Fruit fly (Drosophila melanogaster) whole organism, embryonic: ENCODE data around the gene Agpat3.

Experiments
- CG10209 ChIP-seq: fragments of 200-800 bp; sonication (Bioruptor generic); optimal IDR thresholded peaks from 3 replicates; lab custom pipeline; 2017; ENCODE audit warnings: missing biosample characterization, mild to moderate bottlenecking, missing genetic modification characterization, missing genetic modification reagents
- CG10654 ChIP-seq: fragments of 200-800 bp; sonication (Bioruptor generic); optimal IDR thresholded peaks from 2 replicates; lab custom pipeline; 2016; ENCODE audit warnings: missing biosample characterization, missing genetic modification characterization
- CG11504 ChIP-seq: fragments of 200-800 bp; sonication (Bioruptor generic); optimal IDR thresholded peaks from 3 replicates; lab custom pipeline; 2019; ENCODE audit warnings: missing biosample characterization, mild to moderate bottlenecking, missing genetic modification characterization, moderate library complexity
- CG11696 ChIP-seq: fragments of 200-800 bp; sonication (Bioruptor generic); IDR thresholded peaks from 2 replicates; pipeline ENCODE4 v1.3.6; 2022; ENCODE audit warnings: missing biosample characterization, missing genetic modification characterization
- CG1233 ChIP-seq: fragments of 200-800 bp; sonication (Bioruptor generic); optimal IDR thresholded peaks from 4 replicates; lab custom pipeline; 2018; ENCODE audit warnings: missing biosample characterization, mild to moderate bottlenecking, missing genetic modification characterization
- CG12942 ChIP-seq: fragments of 200-800 bp; sonication (Bioruptor generic); optimal IDR thresholded peaks from 3 replicates; lab custom pipeline; 2016; ENCODE audit warnings: missing biosample characterization, missing genetic modification characterization
- CG13296 ChIP-seq: fragments of 200-800 bp; sonication (Bioruptor generic); optimal IDR thresholded peaks from 3 replicates; lab custom pipeline; 2018; ENCODE audit warnings: missing biosample characterization, mild to moderate bottlenecking, missing genetic modification characterization
- CG14441 ChIP-seq: fragments of 200-800 bp; sonication (Bioruptor generic); IDR thresholded peaks from 2 replicates; pipeline ENCODE4 v1.3.6; 2022; ENCODE audit warnings: missing biosample characterization, missing genetic modification characterization
- CG14965 ChIP-seq: fragments of 200-800 bp; sonication (Bioruptor generic); optimal IDR thresholded peaks from 2 replicates; lab custom pipeline; 2016; ENCODE audit warnings: missing biosample characterization, missing genetic modification characterization, borderline replicate concordance
- CG16815 ChIP-seq: fragments of 200-800 bp; sonication (Bioruptor generic); optimal IDR thresholded peaks from 3 replicates; lab custom pipeline; 2017; ENCODE audit warnings: missing biosample characterization, mild to moderate bottlenecking, missing genetic modification characterization
- CG17385 ChIP-seq: fragments of 200-800 bp; sonication (Bioruptor generic); optimal IDR thresholded peaks from 3 replicates; lab custom pipeline; 2018; ENCODE audit warnings: missing biosample characterization, mild to moderate bottlenecking, missing genetic modification characterization
- CG18011 ChIP-seq: fragments of 200-800 bp; sonication (Bioruptor generic); optimal IDR thresholded peaks from 2 replicates; lab custom pipeline; 2017; ENCODE audit warnings: missing biosample characterization, missing genetic modification characterization, mild to moderate bottlenecking, moderate library complexity, missing genotype
- CG18476 ChIP-seq: fragments of 200-800 bp; sonication (Bioruptor generic); optimal IDR thresholded peaks from 2 replicates; lab custom pipeline; 2016; ENCODE audit warnings: missing biosample characterization, mild to moderate bottlenecking, missing genetic modification characterization
- CG30020 ChIP-seq: fragments of 200-800 bp; optimal IDR thresholded peaks from 2 replicates; lab custom pipeline; 2019; ENCODE audit warnings: missing biosample characterization, mild to moderate bottlenecking, missing genetic modification characterization, moderate library complexity
- CG30431 ChIP-seq: fragments of 200-800 bp; sonication (Bioruptor generic); optimal IDR thresholded peaks from 2 replicates; lab custom pipeline; 2017; ENCODE audit warnings: missing biosample characterization, missing genetic modification characterization
- CG34376 ChIP-seq: fragments of 200-800 bp; sonication (Bioruptor generic); optimal IDR thresholded peaks from 2 replicates; lab custom pipeline; 2018; ENCODE audit warnings: missing biosample characterization, mild to moderate bottlenecking, missing genetic modification characterization
- CG3726 ChIP-seq: fragments of 200-800 bp; sonication (Bioruptor generic); IDR thresholded peaks from 3 replicates; pipeline ENCODE4, ENCODE4 v1.3.6; 2022; ENCODE audit warnings: missing biosample characterization, missing genetic modification characterization
- CG4282 ChIP-seq: fragments of 200-800 bp; sonication (Bioruptor generic); optimal IDR thresholded peaks from 2 replicates; lab custom pipeline; 2016; ENCODE audit warnings: missing biosample characterization, missing genetic modification characterization
- CG9932 ChIP-seq: fragments of 200-800 bp; sonication (Bioruptor generic); IDR thresholded peaks from 2 replicates; pipeline ENCODE4 v1.3.6; 2022; ENCODE audit warnings: missing biosample characterization, missing genetic modification characterization
- D19B ChIP-seq: fragments of 200-800 bp; sonication (Bioruptor generic); optimal IDR thresholded peaks from 2 replicates; lab custom pipeline; 2017; ENCODE audit warnings: missing biosample characterization, mild to moderate bottlenecking, missing genetic modification characterization
- Dp ChIP-seq: fragments of 200-800 bp; sonication (Bioruptor generic); optimal IDR thresholded peaks from 2 replicates; lab custom pipeline; 2018; ENCODE audit warnings: missing biosample characterization, mild to moderate bottlenecking, missing genetic modification characterization, moderate library complexity
- HLH3B ChIP-seq: fragments of 200-800 bp; sonication (Bioruptor generic); IDR thresholded peaks from 2 replicates; pipeline ENCODE4 v1.3.6; 2022; ENCODE audit warnings: missing biosample characterization, missing genetic modification characterization
- HLH54F ChIP-seq: fragments of 200-800 bp; sonication (Bioruptor generic); optimal IDR thresholded peaks from 3 replicates; lab custom pipeline; 2016; ENCODE audit warnings: missing biosample characterization, missing genetic modification characterization
- Hey ChIP-seq: fragments of 200-800 bp; sonication (Bioruptor generic); optimal IDR thresholded peaks from 3 replicates; lab custom pipeline; 2018; ENCODE audit warnings: missing biosample characterization, mild to moderate bottlenecking, missing genetic modification characterization
- HmgD ChIP-seq: fragments of 200-800 bp; sonication (Bioruptor generic); optimal IDR thresholded peaks from 3 replicates; lab custom pipeline; 2016; ENCODE audit warnings: missing biosample characterization, missing genetic modification characterization
- MESR4 ChIP-seq: fragments of 200-800 bp; sonication (Bioruptor generic); optimal IDR thresholded peaks from 2 replicates; lab custom pipeline; 2018; ENCODE audit warnings: missing biosample characterization, mild to moderate bottlenecking, missing genetic modification characterization, moderate library complexity
- MTF-1 ChIP-seq: fragments of 200-800 bp; sonication (Bioruptor generic); optimal IDR thresholded peaks from 2 replicates; lab custom pipeline; 2018; ENCODE audit warnings: missing biosample characterization, mild to moderate bottlenecking, missing genetic modification characterization, borderline replicate concordance
- Vsx1 ChIP-seq: fragments of 200-800 bp; sonication (Bioruptor generic); optimal IDR thresholded peaks from 2 replicates; lab custom pipeline; 2017; ENCODE audit warnings: missing biosample characterization, mild to moderate bottlenecking, missing genetic modification characterization, missing genetic modification reagents
- Xbp1 ChIP-seq: fragments of 200-800 bp; sonication (Bioruptor generic); optimal IDR thresholded peaks from 3 replicates; lab custom pipeline; 2016; ENCODE audit warnings: missing biosample characterization, mild to moderate bottlenecking, missing genetic modification characterization
- YL-1 ChIP-seq: fragments of 200-800 bp; sonication (Bioruptor generic); optimal IDR thresholded peaks from 3 replicates; lab custom pipeline; 2017; ENCODE audit warnings: missing biosample characterization, mild to moderate bottlenecking, missing genetic modification characterization
- ap ChIP-seq: fragments of 200-800 bp; sonication (Bioruptor generic); IDR thresholded peaks from 2 replicates; pipeline ENCODE4 v1.3.6; 2022; ENCODE audit warnings: missing biosample characterization, missing genetic modification characterization
- bab2 ChIP-seq: fragments of 200-800 bp; sonication (Bioruptor generic); optimal IDR thresholded peaks from 2 replicates; lab custom pipeline; 2016; ENCODE audit warnings: missing biosample characterization, missing genetic modification characterization
- bcd ChIP-seq: fragments of 200-800 bp; sonication (Bioruptor generic); optimal IDR thresholded peaks from 2 replicates; lab custom pipeline; 2017; ENCODE audit warnings: missing biosample characterization, mild to moderate bottlenecking, missing genetic modification characterization
- chn ChIP-seq: fragments of 200-800 bp; sonication (Bioruptor generic); optimal IDR thresholded peaks from 2 replicates; lab custom pipeline; 2016; ENCODE audit warnings: missing biosample characterization, missing genetic modification characterization
- ci ChIP-seq: fragments of 200-800 bp; sonication (Bioruptor generic); IDR thresholded peaks from 3 replicates; pipeline ENCODE4 v1.3.6; 2022; ENCODE audit warnings: missing biosample characterization, missing genetic modification characterization
- jing ChIP-seq: fragments of 200-800 bp; sonication (Bioruptor generic); optimal IDR thresholded peaks from 2 replicates; lab custom pipeline; 2018; ENCODE audit warnings: missing biosample characterization, mild to moderate bottlenecking, missing genetic modification characterization
- ken ChIP-seq: fragments of 200-800 bp; sonication (Bioruptor generic); IDR thresholded peaks from 3 replicates; pipeline ENCODE4 v1.3.6; 2022; ENCODE audit warnings: missing biosample characterization, missing genetic modification characterization
- lab ChIP-seq: fragments of 200-800 bp; sonication (Bioruptor generic); optimal IDR thresholded peaks from 3 replicates; lab custom pipeline; 2017; ENCODE audit warnings: missing biosample characterization, missing genetic modification characterization, mild to moderate bottlenecking, moderate library complexity, missing genetic modification reagents
- lola ChIP-seq, 3 experiments: fragments of >200 bp in 2 of 3; fragments of 200-800 bp in 1 of 3; sonication (Bioruptor generic) in 1 of 3; optimal IDR thresholded peaks; 2 replicates each; lab custom pipeline; 2017 to 2019; ENCODE audit warnings: missing biosample characterization in 3 of 3, missing genetic modification characterization in 3 of 3, mild to moderate bottlenecking in 1 of 3, moderate library complexity in 1 of 3
- prd ChIP-seq, 3 experiments: fragments of >200 bp in 2 of 3; fragments of 200-800 bp in 1 of 3; sonication (Bioruptor generic) in 1 of 3; optimal IDR thresholded peaks in 2 of 3; IDR thresholded peaks in 1 of 3; 2 replicates in 2 of 3; 3 replicates in 1 of 3; pipeline versions ENCODE4 v1.3.6 to Lab custom; 2017 to 2022; ENCODE audit warnings: missing biosample characterization in 1 of 3, missing genetic modification characterization in 1 of 3
- salm ChIP-seq: fragments of 200-800 bp; sonication (Bioruptor generic); optimal IDR thresholded peaks from 2 replicates; lab custom pipeline; 2018; ENCODE audit warnings: missing biosample characterization, mild to moderate bottlenecking, missing genetic modification characterization
- seq ChIP-seq: fragments of 200-800 bp; sonication (Bioruptor generic); IDR thresholded peaks from 2 replicates; pipeline ENCODE4 v1.3.6; 2022; ENCODE audit warnings: missing biosample characterization, missing genetic modification characterization
- sob ChIP-seq: fragments of 200-800 bp; sonication (Bioruptor generic); IDR thresholded peaks from 2 replicates; pipeline ENCODE4 v1.3.6; 2022; ENCODE audit warnings: missing biosample characterization, missing genetic modification characterization
- tll ChIP-seq, 2 experiments: fragments of 200-800 bp in 1 of 2; fragments of >200 bp in 1 of 2; sonication (Bioruptor generic) in 1 of 2; optimal IDR thresholded peaks; 2 replicates each; lab custom pipeline; 2017 to 2019; ENCODE audit warnings: missing biosample characterization in 2 of 2, missing genetic modification characterization in 2 of 2, mild to moderate bottlenecking in 1 of 2, moderate library complexity in 1 of 2
- ttk ChIP-seq: fragments of 200-800 bp; sonication (Bioruptor generic); IDR thresholded peaks from 2 replicates; pipeline ENCODE4 v2.1.2; 2022; ENCODE audit warnings: missing biosample characterization, missing genetic modification characterization
- wor ChIP-seq: fragments of 200-800 bp; sonication (Bioruptor generic); IDR thresholded peaks from 2 replicates; pipeline ENCODE4 v1.3.6; 2022; ENCODE audit warnings: missing biosample characterization, missing genetic modification characterization
- z ChIP-seq: fragments of 200-800 bp; sonication (Bioruptor generic); IDR thresholded peaks from 3 replicates; pipeline ENCODE4 v1.3.6; 2022; ENCODE audit warnings: missing biosample characterization, missing genetic modification characterization
- zfh1 ChIP-seq: fragments of 200-800 bp; sonication (Bioruptor generic); IDR thresholded peaks from 3 replicates; pipeline ENCODE4 v1.3.6; 2022; ENCODE audit warnings: missing biosample characterization, missing genetic modification characterization

Agpat3 gene

dm6 chr3L:16377768-16378764, 7.7 kb downstream of the Agpat3 start, which contains the start of gene roq (continued):
- TF ChIP-seq Dp (GFP tag; lab: Kevin White, UChicago) (peak; percentile 86), ap (no peak), MESR4 (peak; percentile 57), zfh1 (no peak), ken (no peak), CG14441 (GFP tag; lab: Robert Waterston, UW) (no peak; the same call in 1 of the 2 replicates), ttk (no peak), tll (GFP tag; optimal IDR thresholded peaks at IDR 0.05; lab: Kevin White, UChicago) (no peak), CG16815 (no peak), lola (GFP tag; optimal IDR thresholded peaks at IDR 0.05; lab: Kevin White, UChicago) (peak in 1 of 3 experiments; percentile 88), seq (GFP tag; lab: Robert Waterston, UW) (no peak), HLH3B (GFP tag; lab: Robert Waterston, UW) (no peak), bcd (GFP tag; lab: Kevin White, UChicago) (no peak), CG10209 (GFP tag; lab: Kevin White, UChicago) (no peak), chn (GFP tag; lab: Kevin White, UChicago) (no peak), CG1233 (GFP tag; lab: Kevin White, UChicago) (no peak), wor (no peak), MTF-1 (GFP tag; lab: Kevin White, UChicago) (no peak), Vsx1 (GFP tag; lab: Kevin White, UChicago) (no peak), YL-1 (GFP tag; lab: Kevin White, UChicago) (peak; percentile 66), Xbp1 (GFP tag; lab: Kevin White, UChicago) (peak; percentile 1), bab2 (GFP tag; lab: Kevin White, UChicago) (no peak), CG10654 (no peak), CG17385 (GFP tag; lab: Kevin White, UChicago) (peak; percentile 93), D19B (GFP tag; lab: Kevin White, UChicago) (no peak), HmgD (peak; percentile 59), CG12942 (GFP tag; lab: Kevin White, UChicago) (no peak), ci (GFP tag; lab: Robert Waterston, UW) (0 out of 3 replicates have a peak, but pooled peaks have one; percentile 6), CG30431 (GFP tag; lab: Kevin White, UChicago) (no peak), CG30020 (tag; lab: Kevin White, UChicago) (peak; percentile 3), HLH54F (no peak), CG4282 (no peak), CG11696 (GFP tag; lab: Robert Waterston, UW) (no peak), Hey (no peak), CG18476 (GFP tag; lab: Kevin White, UChicago) (no peak), sob (GFP tag; lab: Robert Waterston, UW) (no peak), lab (no peak), CG34376 (peak; percentile 17), CG11504 (tag; lab: Kevin White, UChicago) (no peak), CG13296 (GFP tag; lab: Kevin White, UChicago) (no peak), CG3726 (no peak), z (GFP tag; lab: Robert Waterston, UW) (no peak), CG14965 (GFP tag; lab: Kevin White, UChicago) (no peak), jing (GFP tag; lab: Kevin White, UChicago) (no peak), CG18011 (GFP tag; lab: Kevin White, UChicago) (peak; percentile 24), prd (optimal IDR thresholded peaks at IDR 0.05; lab: Kevin White, UChicago) (no peak), prd (GFP tag; IDR thresholded peaks at IDR 0.05; lab: Robert Waterston, UW) (no peak), salm (tag; lab: Kevin White, UChicago) (no peak), CG9932 (GFP tag; lab: Robert Waterston, UW) (no peak)
